Fruit fly (Drosophila melanogaster) S2 (cell line): ENCODE measurements around the gene CG10064.

Source experiments
- CG8478 ChIP-seq: fragments of >200 bp; optimal IDR thresholded peaks from 2 replicates; lab custom pipeline; 2018
- CTCF ChIP-seq, 2 experiments: fragments of >200 bp; optimal IDR thresholded peaks; 2 replicates each; lab custom pipeline; 2018

- no peak for TF ChIP-seq CTCF (optimal IDR thresholded peaks at IDR 0.05; lab: Kevin White, UChicago)
- no peak for TF ChIP-seq CG8478 (lab: Kevin White, UChicago)
Measured at dm6 chr3L:6988942-6989569, 21.4 kb upstream of the CG10064 start.
